Fruit fly (Drosophila melanogaster): ENCODE data around the gene CG5793.

dm6 chr3R:21097160-21097559 is 30.2 kb upstream of the CG5793 start:
- TF ChIP-seq Dll (optimal IDR thresholded peaks at IDR 0.05) (no peak), usp (GFP tag; optimal IDR thresholded peaks at IDR 0.05) (no peak), psq (optimal IDR thresholded peaks at IDR 0.05) (no peak), pan (optimal IDR thresholded peaks at IDR 0.05) (no peak)

Data from whole organism.